Worm (Caenorhabditis elegans) whole organism, young adult: Measurements from ENCODE around the gene R53.5.

Experiments used
- B0019.2 ChIP-seq: fragments of 200-800 bp; sonication (Bioruptor generic); conservative IDR thresholded peaks from 2 replicates; pipeline ENCODE4 v1.3.6; 2022; ENCODE audit warnings: missing genetic modification reagents, missing genetic modification characterization, missing compliant biosample characterization
- B0035.1 ChIP-seq: sonication (generic microtip); optimal IDR thresholded peaks from 2 replicates; lab custom pipeline; 2016; ENCODE audit warnings: missing genetic modification characterization, mild to moderate bottlenecking, missing compliant biosample characterization, missing genotype, missing genetic modification reagents
- B0336.3 ChIP-seq: fragments of 200-800 bp; sonication (Bioruptor generic); IDR thresholded peaks from 2 replicates; pipeline ENCODE4 v1.3.6; 2022; ENCODE audit warnings: missing genetic modification characterization, missing compliant biosample characterization
- C06A6.2 ChIP-seq: fragments of 200-800 bp; sonication (Bioruptor generic); conservative IDR thresholded peaks from 2 replicates; pipeline ENCODE4 v1.3.6; 2022; ENCODE audit warnings: missing genetic modification characterization, missing compliant biosample characterization
- F22D6.2 ChIP-seq: sonication (generic microtip); optimal IDR thresholded peaks from 2 replicates; lab custom pipeline; 2016; ENCODE audit warnings: mild to moderate bottlenecking, missing genetic modification characterization, missing compliant biosample characterization
- F33H1.4 ChIP-seq: fragments of 200-800 bp; sonication (Bioruptor generic); IDR thresholded peaks from 2 replicates; pipeline ENCODE4 v1.3.6; 2022; ENCODE audit warnings: missing genetic modification reagents, missing genetic modification characterization, missing compliant biosample characterization
- K11D2.4 ChIP-seq: fragments of 200-800 bp; sonication (Bioruptor generic); IDR thresholded peaks from 2 replicates; pipeline ENCODE4 v1.3.6; 2022; ENCODE audit warnings: missing genetic modification reagents, missing genetic modification characterization, missing compliant biosample characterization
- K12H6.12 ChIP-seq: fragments of 200-800 bp; sonication (Bioruptor generic); optimal IDR thresholded peaks from 2 replicates; lab custom pipeline; 2018; ENCODE audit warnings: mild to moderate bottlenecking, missing genetic modification characterization, missing compliant biosample characterization
- Y56A3A.18 ChIP-seq: fragments of 200-800 bp; sonication (Bioruptor generic); IDR thresholded peaks from 2 replicates; pipeline ENCODE4 v1.3.6; 2022; ENCODE audit warnings: missing genetic modification reagents, missing genetic modification characterization, missing compliant biosample characterization
- Y67H2A.10 ChIP-seq: fragments of 200-800 bp; sonication (Bioruptor generic); conservative IDR thresholded peaks from 2 replicates; pipeline ENCODE4 v1.3.6; 2022; ENCODE audit warnings: missing genetic modification reagents, missing genetic modification characterization, missing compliant biosample characterization
- ZK185.1 ChIP-seq: sonication (generic microtip); optimal IDR thresholded peaks from 2 replicates; lab custom pipeline; 2016; ENCODE audit warnings: mild to moderate bottlenecking, missing genetic modification characterization, missing compliant biosample characterization; ENCODE audit not compliant: poor library complexity, severe bottlenecking
- aptf-2 ChIP-seq: fragments of 200-800 bp; sonication (Bioruptor generic); conservative IDR thresholded peaks from 2 replicates; pipeline ENCODE4 v1.3.6; 2022; ENCODE audit warnings: missing genetic modification reagents, missing genetic modification characterization, missing compliant biosample characterization
- ccch-3 ChIP-seq: fragments of 200-800 bp; sonication (Bioruptor generic); optimal IDR thresholded peaks from 2 replicates; lab custom pipeline; 2018; ENCODE audit warnings: mild to moderate bottlenecking, missing genetic modification characterization, missing compliant biosample characterization
- cebp-1 ChIP-seq, 2 experiments: fragments of 200-800 bp in 1 of 2; sonication (Bioruptor generic) in 1 of 2; sonication (generic microtip) in 1 of 2; IDR thresholded peaks in 1 of 2; optimal IDR thresholded peaks in 1 of 2; 2 replicates each; pipeline versions ENCODE4 v1.3.6 to Lab custom; 2017 to 2022; ENCODE audit warnings: missing compliant biosample characterization in 2 of 2, missing genetic modification characterization in 2 of 2, mild to moderate bottlenecking in 1 of 2, missing genetic modification reagents in 1 of 2, moderate library complexity in 1 of 2
- cebp-2 ChIP-seq: fragments of 200-800 bp; sonication (Bioruptor generic); IDR thresholded peaks from 2 replicates; pipeline ENCODE4 v1.3.6; 2022; ENCODE audit warnings: missing genetic modification characterization, missing compliant biosample characterization
- ceh-40 ChIP-seq: fragments of 200-800 bp; sonication (Bioruptor generic); IDR thresholded peaks from 2 replicates; pipeline ENCODE4 v1.3.6; 2022; ENCODE audit warnings: missing genetic modification characterization, missing compliant biosample characterization
- ceh-91 ChIP-seq: fragments of 200-800 bp; sonication (Bioruptor generic); IDR thresholded peaks from 2 replicates; pipeline ENCODE4 v1.3.6; 2022; ENCODE audit warnings: missing genetic modification reagents, missing genetic modification characterization, missing compliant biosample characterization
- chd-7 ChIP-seq: sonication (generic microtip); optimal IDR thresholded peaks from 2 replicates; lab custom pipeline; 2016; ENCODE audit warnings: mild to moderate bottlenecking, missing genetic modification characterization, moderate library complexity, missing compliant biosample characterization
- dox-1 ChIP-seq: fragments of 200-800 bp; sonication (Bioruptor generic); IDR thresholded peaks from 2 replicates; pipeline ENCODE4 v1.3.6; 2022; ENCODE audit warnings: missing genetic modification reagents, missing genetic modification characterization, missing compliant biosample characterization
- egl-44 ChIP-seq: fragments of 200-800 bp; sonication (Bioruptor generic); IDR thresholded peaks from 2 replicates; pipeline ENCODE4 v1.3.6; 2022; ENCODE audit warnings: missing genetic modification reagents, missing genetic modification characterization, missing compliant biosample characterization
- egrh-3 ChIP-seq: fragments of 200-800 bp; sonication (Bioruptor generic); IDR thresholded peaks from 2 replicates; pipeline ENCODE4 v1.3.6; 2022; ENCODE audit warnings: missing genetic modification reagents, missing genetic modification characterization, missing compliant biosample characterization
- ekl-4 ChIP-seq: fragments of 200-800 bp; sonication (Bioruptor generic); IDR thresholded peaks from 2 replicates; pipeline ENCODE4 v1.3.6; 2022; ENCODE audit warnings: missing genetic modification reagents, missing genetic modification characterization, missing compliant biosample characterization
- hsf-1 ChIP-seq: fragments of 200-800 bp; sonication (Bioruptor generic); IDR thresholded peaks from 2 replicates; pipeline ENCODE4 v1.3.6; 2022; ENCODE audit warnings: missing genetic modification reagents, missing genetic modification characterization, missing compliant biosample characterization
- let-607 ChIP-seq, 2 experiments: fragments of 200-800 bp in 1 of 2; sonication (Bioruptor generic) in 1 of 2; sonication (generic microtip) in 1 of 2; optimal IDR thresholded peaks; 2 replicates each; lab custom pipeline; 2016 to 2018; ENCODE audit warnings: mild to moderate bottlenecking in 2 of 2, missing compliant biosample characterization in 2 of 2, missing genetic modification characterization in 2 of 2, moderate library complexity in 2 of 2, missing genotype in 1 of 2
- lin-35 ChIP-seq, 3 experiments: fragments of 150-350 bp in 2 of 3; sonication (generic microtip) in 1 of 3; optimal IDR thresholded peaks; 2 replicates each; lab custom pipeline; 2014 to 2018; ENCODE audit warnings: missing biosample characterization in 3 of 3, missing genetic modification characterization in 3 of 3, missing genetic modification reagents in 3 of 3
- lin-54 ChIP-seq: fragments of 200-800 bp; sonication (Bioruptor generic); optimal IDR thresholded peaks from 2 replicates; lab custom pipeline; 2018; ENCODE audit warnings: mild to moderate bottlenecking, missing genetic modification characterization, missing compliant biosample characterization
- lsl-1 ChIP-seq: fragments of 200-800 bp; sonication (Bioruptor generic); optimal IDR thresholded peaks from 2 replicates; lab custom pipeline; 2018; ENCODE audit warnings: mild to moderate bottlenecking, missing genetic modification characterization, moderate library complexity, missing compliant biosample characterization
- madf-3 ChIP-seq: fragments of 200-800 bp; sonication (Bioruptor generic); IDR thresholded peaks from 2 replicates; pipeline ENCODE4 v1.3.6; 2022; ENCODE audit warnings: missing genetic modification reagents, missing genetic modification characterization, missing compliant biosample characterization
- mcd-1 ChIP-seq: fragments of 200-800 bp; sonication (Bioruptor generic); IDR thresholded peaks from 2 replicates; pipeline ENCODE4 v1.3.6; 2022; ENCODE audit warnings: missing genetic modification reagents, missing genetic modification characterization, missing compliant biosample characterization
- mxl-1 ChIP-seq: sonication (generic microtip); optimal IDR thresholded peaks from 2 replicates; lab custom pipeline; 2016; ENCODE audit warnings: missing genetic modification characterization, missing compliant biosample characterization
- nfya-1 ChIP-seq: sonication (generic microtip); optimal IDR thresholded peaks from 2 replicates; lab custom pipeline; 2017; ENCODE audit warnings: antibody characterized with exemption, missing compliant biosample characterization, missing genetic modification characterization, borderline replicate concordance; ENCODE audit not compliant: insufficient read depth
- nfyb-1 ChIP-seq: fragments of 200-800 bp; sonication (Bioruptor generic); IDR thresholded peaks from 2 replicates; pipeline ENCODE4 v1.3.6; 2022; ENCODE audit warnings: missing genetic modification reagents, missing genetic modification characterization, missing compliant biosample characterization
- nhr-179 ChIP-seq: sonication (generic microtip); optimal IDR thresholded peaks from 2 replicates; lab custom pipeline; 2016; ENCODE audit warnings: mild to moderate bottlenecking, missing genetic modification characterization, missing compliant biosample characterization
- nhr-80 ChIP-seq: sonication (generic microtip); optimal IDR thresholded peaks from 2 replicates; lab custom pipeline; 2016; ENCODE audit warnings: missing genetic modification characterization, missing compliant biosample characterization
- nhr-90 ChIP-seq: sonication (generic microtip); optimal IDR thresholded peaks from 2 replicates; lab custom pipeline; 2016; ENCODE audit warnings: missing genotype, mild to moderate bottlenecking, missing genetic modification characterization, missing compliant biosample characterization
- pha-4 ChIP-seq: fragments of 150-350 bp; sonication (generic microtip); optimal IDR thresholded peaks from 2 replicates; lab custom pipeline; 2014; ENCODE audit warnings: missing biosample characterization, missing genetic modification reagents, missing genetic modification characterization
- snpc-1.3 ChIP-seq: sonication (generic microtip); optimal IDR thresholded peaks from 2 replicates; lab custom pipeline; 2017; ENCODE audit warnings: missing genetic modification characterization, mild to moderate bottlenecking, missing compliant biosample characterization, antibody characterized with exemption, moderate library complexity, missing genotype, missing genetic modification reagents; ENCODE audit not compliant: insufficient read depth
- somi-1 ChIP-seq: fragments of 200-800 bp; sonication (Bioruptor generic); optimal IDR thresholded peaks from 2 replicates; lab custom pipeline; 2018; ENCODE audit warnings: mild to moderate bottlenecking, missing genetic modification characterization, missing compliant biosample characterization
- tbp1 ChIP-seq: fragments of 200-800 bp; sonication (Bioruptor generic); optimal IDR thresholded peaks from 2 replicates; lab custom pipeline; 2018; ENCODE audit warnings: mild to moderate bottlenecking, missing genetic modification characterization, missing compliant biosample characterization
- tlf-1 ChIP-seq: fragments of 200-800 bp; sonication (Bioruptor generic); optimal IDR thresholded peaks from 2 replicates; lab custom pipeline; 2018; ENCODE audit warnings: mild to moderate bottlenecking, missing genetic modification characterization, missing compliant biosample characterization
- unc-130 ChIP-seq: sonication (generic microtip); optimal IDR thresholded peaks from 2 replicates; lab custom pipeline; 2016; ENCODE audit warnings: missing genetic modification reagents, missing genetic modification characterization, missing compliant biosample characterization
- unc-62 ChIP-seq: fragments of 150-350 bp; optimal IDR thresholded peaks from 2 replicates; lab custom pipeline; 2014; ENCODE audit warnings: missing biosample characterization, missing genetic modification reagents, missing genetic modification characterization
- xnd-1 ChIP-seq: sonication (generic microtip); optimal IDR thresholded peaks from 2 replicates; lab custom pipeline; 2016; ENCODE audit warnings: missing genotype, missing genetic modification reagents, missing genetic modification characterization, missing compliant biosample characterization
- zfh-2 ChIP-seq: fragments of 200-800 bp; sonication (Bioruptor generic); conservative IDR thresholded peaks from 2 replicates; pipeline ENCODE4 v1.3.6; 2022; ENCODE audit warnings: missing genetic modification reagents, missing genetic modification characterization, missing compliant biosample characterization
- ztf-25 ChIP-seq: fragments of 200-800 bp; sonication (Bioruptor generic); IDR thresholded peaks from 2 replicates; pipeline ENCODE4 v1.3.6; 2022; ENCODE audit warnings: missing genetic modification reagents, missing genetic modification characterization, missing compliant biosample characterization
- ztf-26 ChIP-seq: sonication (generic microtip); optimal IDR thresholded peaks from 2 replicates; lab custom pipeline; 2017; ENCODE audit warnings: missing genetic modification characterization, missing compliant biosample characterization
- ztf-28 ChIP-seq: fragments of 200-800 bp; sonication (Bioruptor generic); IDR thresholded peaks from 2 replicates; pipeline ENCODE4 v1.3.6; 2022; ENCODE audit warnings: missing genetic modification reagents, missing genetic modification characterization, missing compliant biosample characterization
- ztf-6 ChIP-seq: fragments of 200-800 bp; sonication (Bioruptor generic); IDR thresholded peaks from 2 replicates; pipeline ENCODE4 v1.3.6; 2022; ENCODE audit warnings: missing genetic modification reagents, missing genetic modification characterization, missing compliant biosample characterization

Gene R53.5

DNA sequence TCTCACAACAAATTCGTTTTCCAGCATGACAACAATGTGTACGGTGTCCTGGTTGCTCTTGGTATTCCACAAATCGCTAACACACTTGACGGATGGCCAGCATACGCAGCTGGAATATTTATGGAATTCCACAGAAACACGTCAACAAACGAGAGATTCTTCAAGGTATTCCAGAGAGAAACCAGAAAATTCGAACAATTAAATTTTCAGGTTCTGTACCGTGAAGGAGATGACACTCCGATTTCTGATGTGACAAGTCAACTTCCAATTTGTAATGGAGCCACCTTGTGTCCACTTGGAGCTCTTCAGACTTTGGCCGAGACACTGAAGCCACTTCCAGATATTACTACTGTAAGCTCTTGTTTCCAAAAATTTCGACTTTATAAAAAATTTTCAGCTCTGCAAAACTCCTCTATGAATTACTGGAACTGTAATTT, 36.3 kb downstream of the R53.5 start:
- TF ChIP-seq nhr-90 (tag; lab: Kevin White, UChicago): peak; percentile 41
- TF ChIP-seq egl-44 (GFP tag; lab: Robert Waterston, UW): no peak
- TF ChIP-seq ceh-91 (GFP tag; lab: Robert Waterston, UW): no peak
- TF ChIP-seq mxl-1 (tag; lab: Kevin White, UChicago): no peak
- 0 out of 2 replicates have a peak, but pooled peaks have one; percentile 20 for TF ChIP-seq hsf-1
- no peak for TF ChIP-seq ccch-3 (GFP tag; lab: Kevin White, UChicago)
- no peak for TF ChIP-seq lsl-1
- TF ChIP-seq somi-1 (GFP tag; lab: Kevin White, UChicago): no peak
- TF ChIP-seq dox-1: no peak
- TF ChIP-seq F33H1.4 (GFP tag; lab: Robert Waterston, UW): no peak
- TF ChIP-seq F22D6.2 (tag; lab: Kevin White, UChicago): no peak
- TF ChIP-seq let-607 (tag; optimal IDR thresholded peaks at IDR 0.05; lab: Kevin White, UChicago): no peak
- TF ChIP-seq unc-62 (GFP tag; lab: Kevin White, UChicago): no peak
- no peak for TF ChIP-seq zfh-2 (GFP tag; lab: Robert Waterston, UW)
- TF ChIP-seq tbp1: peak; percentile 41
- TF ChIP-seq nfyb-1: no peak; the same call in none of the 2 replicates
- TF ChIP-seq K12H6.12 (tag; lab: Kevin White, UChicago): no peak
- peak; percentile 64 for TF ChIP-seq tlf-1
- TF ChIP-seq B0336.3 (GFP tag; lab: Robert Waterston, UW): 0 out of 2 replicates have a peak, but pooled peaks have one; percentile 22
- no peak for TF ChIP-seq madf-3 (GFP tag; lab: Robert Waterston, UW)
- TF ChIP-seq ZK185.1 (tag; lab: Kevin White, UChicago): peak; percentile 59
- TF ChIP-seq egrh-3: no peak
- peak; percentile 45; the same call in 1 of the 2 replicates for TF ChIP-seq Y56A3A.18 (GFP tag; lab: Robert Waterston, UW)
- TF ChIP-seq cebp-2: 0 out of 2 replicates have a peak, but pooled peaks have one; percentile 17
- TF ChIP-seq aptf-2 (GFP tag; lab: Robert Waterston, UW): no peak
- TF ChIP-seq xnd-1 (tag; lab: Kevin White, UChicago): no peak
- TF ChIP-seq ekl-4 (GFP tag; lab: Robert Waterston, UW): no peak
- TF ChIP-seq mcd-1 (GFP tag; lab: Robert Waterston, UW): no peak
- peak; percentile 14 for TF ChIP-seq ztf-26 (tag; lab: Kevin White, UChicago)
- TF ChIP-seq pha-4 (tag; lab: Kevin White, UChicago): no peak
- TF ChIP-seq C06A6.2 (GFP tag; lab: Robert Waterston, UW): no peak
- TF ChIP-seq nfya-1: no peak
- TF ChIP-seq B0019.2 (GFP tag; lab: Robert Waterston, UW): no peak
- TF ChIP-seq ceh-40: 0 out of 2 replicates have a peak, but pooled peaks have one; percentile 22
- TF ChIP-seq K11D2.4: no peak
- TF ChIP-seq B0035.1 (tag; lab: Kevin White, UChicago): peak; percentile 71
- TF ChIP-seq lin-35 (GFP tag; optimal IDR thresholded peaks at IDR 0.05; lab: Kevin White, UChicago): no peak
- TF ChIP-seq nhr-80 (tag; lab: Kevin White, UChicago): peak; percentile 18
- TF ChIP-seq chd-7: peak; percentile 10
- no peak for TF ChIP-seq Y67H2A.10 (GFP tag; lab: Robert Waterston, UW)
- TF ChIP-seq snpc-1.3 (tag; lab: Kevin White, UChicago): no peak
- TF ChIP-seq unc-130: no peak
- no peak for TF ChIP-seq lin-54 (GFP tag; lab: Kevin White, UChicago)
- no peak for TF ChIP-seq cebp-1 (GFP tag; IDR thresholded peaks at IDR 0.05; lab: Robert Waterston, UW)
- peak; percentile 41 for TF ChIP-seq cebp-1 (tag; optimal IDR thresholded peaks at IDR 0.05; lab: Kevin White, UChicago)
- TF ChIP-seq ztf-28 (GFP tag; lab: Robert Waterston, UW): no peak
- no peak for TF ChIP-seq ztf-25
- TF ChIP-seq ztf-6 (GFP tag; lab: Robert Waterston, UW): no peak
- TF ChIP-seq nhr-179 (tag; lab: Kevin White, UChicago): no peak
